Worm (Caenorhabditis elegans): Measurements from ENCODE around the gene str-172.

str-172 gene

DNA sequence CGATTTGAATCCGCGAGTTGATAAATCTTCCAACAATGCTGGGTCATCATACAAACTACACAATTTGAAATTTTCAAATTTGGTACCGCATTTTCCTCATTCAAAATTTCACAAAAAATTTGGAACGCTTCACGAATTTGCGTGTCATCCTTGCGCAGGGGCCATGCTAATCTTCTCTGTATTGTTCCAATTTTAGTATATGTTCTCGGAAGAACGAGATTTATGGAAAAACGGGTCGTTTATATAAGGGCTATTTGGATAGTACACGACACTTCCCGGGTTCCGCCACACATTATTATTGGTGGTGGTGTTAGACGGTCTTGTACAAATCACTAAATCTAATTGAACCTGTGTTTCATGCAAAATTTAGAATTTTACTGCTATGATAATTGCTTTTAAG lies 17.9 kb upstream of the str-172 start:
- TF ChIP-seq ama-1 (optimal IDR thresholded peaks at IDR 0.05) (no peak), sma-3 (GFP tag; optimal IDR thresholded peaks at IDR 0.05) (no peak), aly-2 (tag; optimal IDR thresholded peaks at IDR 0.05) (no peak), sem-4 (tag; optimal IDR thresholded peaks at IDR 0.05) (no peak), zag-1 (tag; optimal IDR thresholded peaks at IDR 0.05) (no peak), nhr-21 (tag; optimal IDR thresholded peaks at IDR 0.05) (no peak), nhr-23 (tag; optimal IDR thresholded peaks at IDR 0.05) (no peak), lin-11 (tag; optimal IDR thresholded peaks at IDR 0.05) (no peak), mab-5 (tag; optimal IDR thresholded peaks at IDR 0.05) (no peak), skn-1 (tag; optimal IDR thresholded peaks at IDR 0.05) (no peak), lin-13 (GFP tag; optimal IDR thresholded peaks at IDR 0.05) (no peak), ceh-16 (tag; optimal IDR thresholded peaks at IDR 0.05) (no peak), ztf-1 (GFP tag; conservative IDR thresholded peaks at IDR 0.05) (no peak), unc-39 (tag; optimal IDR thresholded peaks at IDR 0.05) (no peak), snpc-4 (tag; optimal IDR thresholded peaks at IDR 0.05) (no peak), nhr-12 (tag; optimal IDR thresholded peaks at IDR 0.05) (no peak), unc-62 (GFP tag; optimal IDR thresholded peaks at IDR 0.05) (no peak)

ce11 chrIV:4883984-4884383 lies 16.5 kb upstream of the str-172 start, which contains the start of gene str-166:
str-166 (plus strand) TSS chrIV:4884284.
- no peak for TF ChIP-seq egl-27 (tag; optimal IDR thresholded peaks at IDR 0.05)
- no peak for TF ChIP-seq nhr-77 (tag; optimal IDR thresholded peaks at IDR 0.05)
- no peak for TF ChIP-seq skn-1 (tag; optimal IDR thresholded peaks at IDR 0.05)
- no peak for TF ChIP-seq lsy-2 (tag; optimal IDR thresholded peaks at IDR 0.05)
- TF ChIP-seq nhr-237 (tag; optimal IDR thresholded peaks at IDR 0.05): no peak
- no peak for TF ChIP-seq lin-13 (GFP tag; optimal IDR thresholded peaks at IDR 0.05)
- no peak for TF ChIP-seq dmd-4 (tag; optimal IDR thresholded peaks at IDR 0.05)
- TF ChIP-seq zag-1 (tag; optimal IDR thresholded peaks at IDR 0.05): no peak
- TF ChIP-seq nhr-11 (tag; optimal IDR thresholded peaks at IDR 0.05): no peak
- no peak for TF ChIP-seq crh-2 (tag; optimal IDR thresholded peaks at IDR 0.05)

ce11 chrIV:4880634-4881033 lies 13.1 kb upstream of the str-172 start:
- TF ChIP-seq lsy-2 (tag; optimal IDR thresholded peaks at IDR 0.05): no peak
- TF ChIP-seq ceh-82 (tag; optimal IDR thresholded peaks at IDR 0.05): no peak
- TF ChIP-seq ama-1 (optimal IDR thresholded peaks at IDR 0.05): peak; percentile 84
- no peak for TF ChIP-seq nhr-6 (tag; optimal IDR thresholded peaks at IDR 0.05)
- no peak for TF ChIP-seq aly-2 (tag; optimal IDR thresholded peaks at IDR 0.05)
- TF ChIP-seq ztf-1 (GFP tag; conservative IDR thresholded peaks at IDR 0.05): no peak
- TF ChIP-seq nhr-25 (tag; optimal IDR thresholded peaks at IDR 0.05): peak; percentile 49
- TF ChIP-seq ceh-16 (tag; optimal IDR thresholded peaks at IDR 0.05): no peak
- no peak for TF ChIP-seq nhr-237 (tag; optimal IDR thresholded peaks at IDR 0.05)
- no peak for TF ChIP-seq nhr-10 (tag; optimal IDR thresholded peaks at IDR 0.05)
- no peak for TF ChIP-seq unc-62 (GFP tag; optimal IDR thresholded peaks at IDR 0.05)
- TF ChIP-seq fos-1 (tag; optimal IDR thresholded peaks at IDR 0.05): peak; percentile 48
- no peak for TF ChIP-seq nhr-129 (tag; optimal IDR thresholded peaks at IDR 0.05)
- TF ChIP-seq F13H6.1 (tag; optimal IDR thresholded peaks at IDR 0.05): peak; percentile 77
- TF ChIP-seq elt-1 (tag; optimal IDR thresholded peaks at IDR 0.05): no peak
- TF ChIP-seq sem-4 (tag; optimal IDR thresholded peaks at IDR 0.05): no peak
- TF ChIP-seq R02D3.7 (tag; optimal IDR thresholded peaks at IDR 0.05): no peak
- peak; percentile 21 for TF ChIP-seq egl-27 (tag; optimal IDR thresholded peaks at IDR 0.05)
- TF ChIP-seq mdl-1 (tag; optimal IDR thresholded peaks at IDR 0.05): peak; percentile 3 to 25
- no peak for TF ChIP-seq ZK546.5 (tag; optimal IDR thresholded peaks at IDR 0.05)
- TF ChIP-seq C34F6.9 (tag; optimal IDR thresholded peaks at IDR 0.05): no peak
- TF ChIP-seq lin-13 (GFP tag; optimal IDR thresholded peaks at IDR 0.05): peak; percentile 54
- peak; percentile 70 for TF ChIP-seq nhr-21 (tag; optimal IDR thresholded peaks at IDR 0.05)
- TF ChIP-seq peb-1 (tag; optimal IDR thresholded peaks at IDR 0.05): peak; percentile 16
- no peak for TF ChIP-seq zag-1 (tag; optimal IDR thresholded peaks at IDR 0.05)
- no peak for TF ChIP-seq mab-5 (tag; optimal IDR thresholded peaks at IDR 0.05)
- TF ChIP-seq sma-9 (GFP tag; optimal IDR thresholded peaks at IDR 0.05): peak; percentile 90
- no peak for TF ChIP-seq sma-9 (tag; optimal IDR thresholded peaks at IDR 0.05)
- TF ChIP-seq nhr-12 (tag; optimal IDR thresholded peaks at IDR 0.05): no peak
- no peak for TF ChIP-seq mbf-1 (tag; optimal IDR thresholded peaks at IDR 0.05)
- no peak for TF ChIP-seq elt-3 (tag; optimal IDR thresholded peaks at IDR 0.05)
- no peak for TF ChIP-seq alr-1 (tag; optimal IDR thresholded peaks at IDR 0.05)
- TF ChIP-seq sma-3 (GFP tag; optimal IDR thresholded peaks at IDR 0.05): peak; percentile 70
- TF ChIP-seq lin-11 (tag; optimal IDR thresholded peaks at IDR 0.05): no peak
- no peak for TF ChIP-seq skn-1 (tag; optimal IDR thresholded peaks at IDR 0.05)
- peak; percentile 48 for TF ChIP-seq gmeb-1 (tag; optimal IDR thresholded peaks at IDR 0.05)
- no peak for TF ChIP-seq Y55F3AM.14 (GFP tag; optimal IDR thresholded peaks at IDR 0.05)
- no peak for TF ChIP-seq ztf-4 (tag; optimal IDR thresholded peaks at IDR 0.05)
- TF ChIP-seq snpc-4 (tag; optimal IDR thresholded peaks at IDR 0.05): peak; percentile 98
- TF ChIP-seq crh-2 (tag; optimal IDR thresholded peaks at IDR 0.05): peak; percentile 35
- TF ChIP-seq nhr-23 (tag; optimal IDR thresholded peaks at IDR 0.05): no peak
- no peak for TF ChIP-seq nhr-11 (tag; optimal IDR thresholded peaks at IDR 0.05)
- TF ChIP-seq dmd-4 (tag; optimal IDR thresholded peaks at IDR 0.05): no peak
- TF ChIP-seq lin-39 (tag; optimal IDR thresholded peaks at IDR 0.05): no peak
- TF ChIP-seq nhr-77 (tag; optimal IDR thresholded peaks at IDR 0.05): no peak
- TF ChIP-seq unc-55 (GFP tag; optimal IDR thresholded peaks at IDR 0.05): no peak
- no peak for TF ChIP-seq ztf-11 (tag; optimal IDR thresholded peaks at IDR 0.05)
